Fruit fly (Drosophila melanogaster): Measurements from ENCODE around the gene CG42465.
A peak's percentile ranks its signal among the peaks of the same experiment; 100 is the strongest.

The CG42465 gene

DNA sequence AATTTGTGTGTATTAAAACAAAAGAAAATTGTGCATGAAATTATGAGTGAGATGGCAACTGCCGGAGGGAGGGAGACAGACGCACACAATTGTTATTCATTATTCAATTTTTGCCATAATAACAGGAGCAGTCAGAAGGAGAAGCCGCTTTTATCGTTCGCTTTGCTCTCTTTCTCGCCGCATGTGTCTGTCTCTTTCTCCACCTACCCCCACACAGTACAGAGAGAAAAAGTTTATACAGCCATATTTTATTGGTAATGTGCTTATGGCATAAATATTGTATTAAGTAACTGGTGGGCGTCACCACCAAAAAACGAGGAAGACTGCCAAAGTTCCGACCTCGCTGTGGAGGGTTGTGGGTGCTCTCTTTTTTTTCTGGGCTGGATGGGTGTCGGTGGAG lies 17.5 kb upstream of the CG42465 start:
- TF ChIP-seq CG13204 (GFP tag; optimal IDR thresholded peaks at IDR 0.05) (no peak), rn (GFP tag; IDR thresholded peaks at IDR 0.05) (no peak)

DNA sequence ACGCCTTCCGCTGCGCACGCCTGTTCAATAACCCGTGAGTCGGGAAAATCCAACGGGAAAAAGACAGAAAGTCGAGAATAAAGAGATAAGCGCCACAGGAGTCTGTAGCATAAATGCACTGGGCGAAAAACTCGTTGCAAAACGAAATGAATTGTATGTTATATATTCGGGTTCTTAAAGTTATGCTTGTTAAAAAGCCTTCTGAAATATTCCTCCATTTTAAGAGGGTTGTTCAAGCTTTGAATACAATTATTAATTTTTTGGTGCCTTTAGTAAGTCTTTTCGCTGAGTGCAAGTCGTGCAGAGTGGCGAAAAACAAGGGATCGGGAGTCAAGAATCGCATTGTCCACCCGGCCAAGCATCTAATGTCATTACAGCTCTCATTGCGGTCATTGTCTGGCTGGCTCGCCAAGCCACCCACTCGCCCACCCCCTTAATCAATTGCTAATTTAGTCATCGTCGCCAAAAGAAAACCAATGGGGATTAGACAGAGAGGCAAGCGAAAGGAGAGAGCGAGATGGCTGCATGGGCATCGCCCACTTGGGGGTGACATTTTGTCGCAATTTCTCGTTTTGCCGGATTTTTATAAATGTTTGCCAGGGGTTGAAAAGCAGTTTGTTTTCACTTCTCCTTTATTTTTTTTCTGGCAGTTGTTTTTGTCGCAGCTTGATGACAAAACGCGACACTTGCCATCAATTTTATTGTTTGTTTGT lies 14.7 kb upstream of the CG42465 start:
- TF ChIP-seq CG34367 (tag; optimal IDR thresholded peaks at IDR 0.05), result no peak
- TF ChIP-seq CG8159 (tag; optimal IDR thresholded peaks at IDR 0.05), result peak; percentile 16

DNA sequence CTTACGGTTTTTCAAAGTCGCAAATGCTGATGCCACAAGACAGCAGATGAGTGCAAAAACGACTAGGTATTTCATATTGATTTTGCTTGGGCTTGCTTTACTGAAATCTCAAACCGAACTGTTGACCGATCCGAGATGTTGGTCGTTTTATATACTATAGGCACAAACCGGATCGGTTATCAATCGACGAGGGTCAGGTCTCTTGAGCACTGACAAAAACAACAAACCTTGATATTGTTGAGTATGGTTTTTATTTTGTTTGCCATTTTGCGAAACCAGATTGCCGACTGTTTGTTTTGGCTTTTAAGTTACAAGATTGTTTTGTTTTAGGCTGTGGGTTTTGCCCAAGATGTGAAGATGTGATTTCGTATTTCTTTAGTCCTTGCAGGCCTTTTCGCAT lies 7.5 kb upstream of the CG42465 start, which contains the start of gene CG16704:
TSS of gene CG16704 (minus strand) at position 122 of the 400 bp plus-strand sequence.
- TF ChIP-seq CG13204 (GFP tag; optimal IDR thresholded peaks at IDR 0.05), result no peak
- TF ChIP-seq CG8159 (tag; optimal IDR thresholded peaks at IDR 0.05), result no peak
- no peak for TF ChIP-seq Pif1A (GFP tag; optimal IDR thresholded peaks at IDR 0.05)
- TF ChIP-seq gl (tag; optimal IDR thresholded peaks at IDR 0.05), result no peak
- TF ChIP-seq D1 (tag; optimal IDR thresholded peaks at IDR 0.05), result no peak
- TF ChIP-seq CG8301 (tag; optimal IDR thresholded peaks at IDR 0.05), result no peak
- no peak for TF ChIP-seq fd96Ca (GFP tag; IDR thresholded peaks at IDR 0.05)
- no peak for TF ChIP-seq CG9948 (tag; optimal IDR thresholded peaks at IDR 0.05)
- TF ChIP-seq CG12605 (GFP tag; IDR thresholded peaks at IDR 0.05), result no peak
- no peak for TF ChIP-seq EcR (GFP tag; optimal IDR thresholded peaks at IDR 0.05)

- TF ChIP-seq CG10348 (GFP tag; IDR thresholded peaks at IDR 0.05) (no peak), CG15710 (tag; optimal IDR thresholded peaks at IDR 0.05) (no peak), CG8159 (tag; optimal IDR thresholded peaks at IDR 0.05) (no peak), CG8301 (tag; optimal IDR thresholded peaks at IDR 0.05) (no peak), CG4496 (GFP tag; IDR thresholded peaks at IDR 0.05) (no peak), Ets98B (GFP tag; IDR thresholded peaks at IDR 0.05) (no peak), gl (tag; optimal IDR thresholded peaks at IDR 0.05) (no peak), CG14655 (GFP tag; optimal IDR thresholded peaks at IDR 0.05) (no peak), Pif1B (GFP tag; optimal IDR thresholded peaks at IDR 0.05) (no peak), CG12605 (GFP tag; IDR thresholded peaks at IDR 0.05) (no peak), CG13204 (GFP tag; optimal IDR thresholded peaks at IDR 0.05) (no peak), fd96Ca (GFP tag; IDR thresholded peaks at IDR 0.05) (no peak), CG34367 (tag; optimal IDR thresholded peaks at IDR 0.05) (no peak), rn (GFP tag; IDR thresholded peaks at IDR 0.05) (no peak)
These were observed 6.9 kb upstream of the CG42465 start, which contains the start of gene CG3513 for dm6 chr2L:3693082-3693481. CG3513 (minus strand) TSS chr2L:3693182.

- TF ChIP-seq Ets98B (GFP tag; IDR thresholded peaks at IDR 0.05) (no peak), EcR (GFP tag; optimal IDR thresholded peaks at IDR 0.05) (no peak), CG15710 (tag; optimal IDR thresholded peaks at IDR 0.05) (no peak), CG9948 (tag; optimal IDR thresholded peaks at IDR 0.05) (no peak), CG8301 (tag; optimal IDR thresholded peaks at IDR 0.05) (no peak), gl (tag; optimal IDR thresholded peaks at IDR 0.05) (no peak), CG14655 (GFP tag; optimal IDR thresholded peaks at IDR 0.05) (no peak)
These were observed 6.2 kb upstream of the CG42465 start, which contains the start of gene Acp24A4 for dm6 chr2L:3693805-3694204. Acp24A4 (minus strand) TSS chr2L:3693905.

- TF ChIP-seq gl (tag; optimal IDR thresholded peaks at IDR 0.05), result no peak
- TF ChIP-seq EcR (GFP tag; optimal IDR thresholded peaks at IDR 0.05), result no peak
- no peak for TF ChIP-seq CG8301 (tag; optimal IDR thresholded peaks at IDR 0.05)
- TF ChIP-seq Pif1A (GFP tag; optimal IDR thresholded peaks at IDR 0.05), result no peak
- no peak for TF ChIP-seq rn (GFP tag; IDR thresholded peaks at IDR 0.05)
- TF ChIP-seq CG4496 (GFP tag; IDR thresholded peaks at IDR 0.05), result 0 out of 3 replicates have a peak, but pooled peaks have one; percentile 19
- no peak for TF ChIP-seq CG15710 (tag; optimal IDR thresholded peaks at IDR 0.05)
These were observed 5.1 kb upstream of the CG42465 start, which contains the start of gene CG43165 for dm6 chr2L:3694920-3695319. CG43165 (minus strand) TSS chr2L:3695020.

- TF ChIP-seq rn (GFP tag; IDR thresholded peaks at IDR 0.05) (no peak), CG32121 (GFP tag; IDR thresholded peaks at IDR 0.05) (no peak), CG4496 (GFP tag; IDR thresholded peaks at IDR 0.05) (no peak), gl (tag; optimal IDR thresholded peaks at IDR 0.05) (no peak)
These were observed 4.6 kb upstream of the CG42465 start, which contains the start of gene CG16713 for dm6 chr2L:3695361-3695818. CG16713 (minus strand) TSS chr2L:3695411.

DNA sequence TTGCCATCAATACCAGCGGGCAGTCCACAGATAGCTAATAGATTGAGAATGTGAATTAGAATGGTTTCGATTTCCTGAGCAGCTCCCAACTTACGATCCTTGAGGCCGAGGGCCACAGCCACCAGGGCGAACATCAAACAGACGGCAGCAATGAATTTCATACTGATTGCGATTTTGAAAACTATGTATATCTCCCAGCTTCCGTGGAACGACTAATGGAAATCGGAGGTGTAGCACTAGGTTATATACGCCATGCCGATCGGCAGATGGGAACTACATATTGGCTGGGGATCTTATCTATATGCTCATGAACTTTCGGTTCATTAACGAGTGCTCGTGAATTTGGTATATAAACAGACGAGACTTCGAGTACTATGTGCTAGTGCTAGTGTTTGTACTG lies 3.6 kb upstream of the CG42465 start, which contains the start of gene IM33:
TSS of gene IM33 (minus strand) at position 221 of the 400 bp plus-strand sequence.
- no peak for TF ChIP-seq CG13204 (GFP tag; optimal IDR thresholded peaks at IDR 0.05)
- TF ChIP-seq CG17806 (tag; optimal IDR thresholded peaks at IDR 0.05), result no peak
- TF ChIP-seq gl (tag; optimal IDR thresholded peaks at IDR 0.05), result no peak
- TF ChIP-seq rn (GFP tag; IDR thresholded peaks at IDR 0.05), result no peak
- TF ChIP-seq CG8159 (tag; optimal IDR thresholded peaks at IDR 0.05), result no peak
- TF ChIP-seq CG34367 (tag; optimal IDR thresholded peaks at IDR 0.05), result no peak

Measured in whole organism, pupa.